Worm (Caenorhabditis elegans) whole organism, young adult: Measurements from ENCODE around the gene C15B12.9.

Experiments used
- B0261.1 ChIP-seq: sonication (generic microtip); optimal IDR thresholded peaks from 2 replicates; lab custom pipeline; 2016; ENCODE audit warnings: mild to moderate bottlenecking, missing genetic modification characterization, moderate library complexity, missing compliant biosample characterization
- F33H1.4 ChIP-seq: fragments of 200-800 bp; sonication (Bioruptor generic); IDR thresholded peaks from 2 replicates; pipeline ENCODE4 v1.3.6; 2022; ENCODE audit warnings: missing genetic modification reagents, missing genetic modification characterization, missing compliant biosample characterization
- ceh-40 ChIP-seq: fragments of 200-800 bp; sonication (Bioruptor generic); IDR thresholded peaks from 2 replicates; pipeline ENCODE4 v1.3.6; 2022; ENCODE audit warnings: missing genetic modification characterization, missing compliant biosample characterization
- egl-18 ChIP-seq: fragments of 200-800 bp; sonication (Bioruptor generic); IDR thresholded peaks from 2 replicates; pipeline ENCODE4 v1.3.6; 2022; ENCODE audit warnings: missing genetic modification reagents, missing genetic modification characterization, missing compliant biosample characterization
- ets-4 ChIP-seq: fragments of 200-800 bp; sonication (Bioruptor generic); optimal IDR thresholded peaks from 2 replicates; lab custom pipeline; 2018; ENCODE audit warnings: mild to moderate bottlenecking, missing genetic modification characterization, missing compliant biosample characterization
- hlh-26 ChIP-seq: fragments of 200-800 bp; sonication (Bioruptor generic); conservative IDR thresholded peaks from 2 replicates; pipeline ENCODE4 v1.3.6; 2022; ENCODE audit warnings: missing genetic modification reagents, missing genetic modification characterization, missing compliant biosample characterization
- pha-4 ChIP-seq: fragments of 150-350 bp; sonication (generic microtip); optimal IDR thresholded peaks from 2 replicates; lab custom pipeline; 2014; ENCODE audit warnings: missing biosample characterization, missing genetic modification reagents, missing genetic modification characterization
- sdz-38 ChIP-seq: sonication (generic microtip); optimal IDR thresholded peaks from 2 replicates; lab custom pipeline; 2016; ENCODE audit warnings: missing genotype, missing genetic modification characterization, missing compliant biosample characterization
- snpc-4 ChIP-seq, 5 experiments: fragments of 150-350 bp in 1 of 5; sonication (generic microtip) in 4 of 5; optimal IDR thresholded peaks; 2 replicates each; lab custom pipeline; 2014 to 2018; ENCODE audit warnings: missing genetic modification characterization in 5 of 5, missing biosample characterization in 3 of 5, antibody characterized with exemption in 2 of 5, mild to moderate bottlenecking in 2 of 5, missing compliant biosample characterization in 2 of 5, missing genotype in 2 of 5, moderate library complexity in 2 of 5, missing genetic modification reagents in 1 of 5

DNA sequence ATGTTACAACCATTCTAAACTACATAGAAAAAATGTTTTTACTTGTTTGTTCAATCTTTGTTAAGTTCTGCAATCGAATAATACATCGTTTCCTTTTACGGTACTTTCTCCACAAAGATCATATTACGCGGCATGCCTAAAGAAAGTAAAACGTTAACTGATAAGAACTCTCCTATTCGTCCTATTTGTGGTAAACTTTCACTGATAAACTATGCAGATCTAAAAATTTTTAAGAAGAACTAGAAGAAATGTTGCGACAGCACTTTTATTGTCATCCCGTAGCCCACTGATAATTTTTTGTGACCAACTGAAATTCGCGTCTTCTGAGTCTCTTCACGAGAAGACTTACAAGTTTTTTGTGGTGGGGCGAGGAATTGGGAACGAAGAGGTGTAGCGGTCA is 41.5 kb upstream of the C15B12.9 start:
- no peak for TF ChIP-seq pha-4 (tag; lab: Kevin White, UChicago)
- peak; percentile 37 for TF ChIP-seq ets-4 (GFP tag; lab: Kevin White, UChicago)
- no peak for TF ChIP-seq hlh-26 (GFP tag; lab: Robert Waterston, UW)
- TF ChIP-seq sdz-38 (tag; lab: Kevin White, UChicago), result no peak
- TF ChIP-seq snpc-4 (GFP tag; optimal IDR thresholded peaks at IDR 0.05; lab: Kevin White, UChicago), result no peak
- no peak for TF ChIP-seq snpc-4 (tag; optimal IDR thresholded peaks at IDR 0.05; lab: Kevin White, UChicago)
- no peak for TF ChIP-seq egl-18 (GFP tag; lab: Robert Waterston, UW)
- no peak for TF ChIP-seq F33H1.4 (GFP tag; lab: Robert Waterston, UW)
- no peak for TF ChIP-seq B0261.1
- TF ChIP-seq ceh-40 (GFP tag; lab: Robert Waterston, UW), result no peak
